Worm (Caenorhabditis elegans): Measurements from ENCODE around the gene lips-9.

DNA sequence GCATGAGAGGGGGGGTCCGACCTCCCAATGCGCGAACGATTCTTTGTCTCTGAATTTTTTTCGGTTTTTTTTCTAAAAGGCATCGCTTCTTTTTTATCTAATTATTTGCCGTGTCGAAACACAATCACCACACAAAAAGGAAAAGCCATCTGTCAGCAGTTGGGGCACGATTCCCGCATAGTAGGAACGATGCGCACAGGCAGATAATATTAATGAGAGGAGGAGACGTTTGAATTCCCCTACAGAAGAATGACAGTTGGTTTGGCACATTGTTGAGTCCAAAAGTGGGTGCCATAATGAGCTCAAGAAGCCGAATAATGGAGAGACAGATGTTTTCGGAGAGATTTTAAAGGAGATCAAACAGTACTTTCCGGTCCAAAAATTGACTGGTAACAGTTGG, 49.5 kb upstream of the lips-9 start:
- TF ChIP-seq aly-2 (tag; optimal IDR thresholded peaks at IDR 0.05) (no peak), ama-1 (optimal IDR thresholded peaks at IDR 0.05) (no peak), R02D3.7 (tag; optimal IDR thresholded peaks at IDR 0.05) (no peak), alr-1 (tag; optimal IDR thresholded peaks at IDR 0.05) (no peak), ztf-1 (GFP tag; conservative IDR thresholded peaks at IDR 0.05) (no peak), ceh-82 (tag; optimal IDR thresholded peaks at IDR 0.05) (no peak), crh-2 (tag; optimal IDR thresholded peaks at IDR 0.05) (no peak), lin-11 (tag; optimal IDR thresholded peaks at IDR 0.05) (no peak), skn-1 (tag; optimal IDR thresholded peaks at IDR 0.05) (no peak), ztf-4 (tag; optimal IDR thresholded peaks at IDR 0.05) (no peak)

Measured in whole organism, L2 larva.